Worm (Caenorhabditis elegans) whole organism, L3 larva: Measurements from ENCODE around the gene lron-10.

Experiments used
- R02D3.7 ChIP-seq: fragments of 150-350 bp; optimal IDR thresholded peaks from 2 replicates; lab custom pipeline; 2014; ENCODE audit warnings: missing biosample characterization, missing genetic modification characterization
- ama-1 ChIP-seq: fragments of 150-350 bp; optimal IDR thresholded peaks from 2 replicates; lab custom pipeline; 2018
- ceh-28 ChIP-seq: fragments of 150-350 bp; optimal IDR thresholded peaks from 2 replicates; lab custom pipeline; 2014; ENCODE audit warnings: missing biosample characterization, missing genetic modification reagents, missing genetic modification characterization
- ceh-9 ChIP-seq: sonication (generic microtip); optimal IDR thresholded peaks from 2 replicates; lab custom pipeline; 2018; ENCODE audit warnings: missing biosample characterization, missing genetic modification characterization
- egl-27 ChIP-seq: sonication (generic microtip); optimal IDR thresholded peaks from 4 replicates; lab custom pipeline; 2017; ENCODE audit warnings: missing biosample characterization, missing genetic modification reagents, missing genetic modification characterization
- egl-5 ChIP-seq: fragments of 150-350 bp; optimal IDR thresholded peaks from 2 replicates; lab custom pipeline; 2017; ENCODE audit warnings: missing biosample characterization, missing genetic modification reagents, missing genetic modification characterization, inconsistent platforms
- elt-1 ChIP-seq: fragments of 150-350 bp; optimal IDR thresholded peaks from 2 replicates; lab custom pipeline; 2014; ENCODE audit warnings: missing biosample characterization, missing genetic modification characterization
- elt-2 ChIP-seq: sonication (generic microtip); optimal IDR thresholded peaks from 2 replicates; lab custom pipeline; 2016; ENCODE audit warnings: missing genetic modification reagents, mild to moderate bottlenecking, missing genetic modification characterization, missing compliant biosample characterization
- elt-3 ChIP-seq, 3 experiments: fragments of 150-350 bp in 1 of 3; sonication (generic microtip) in 2 of 3; optimal IDR thresholded peaks; 2 replicates in 2 of 3; 4 replicates in 1 of 3; lab custom pipeline; 2014 to 2017; ENCODE audit warnings: missing biosample characterization in 3 of 3, missing genetic modification characterization in 3 of 3
- eor-1 ChIP-seq, 2 experiments: fragments of 150-350 bp; optimal IDR thresholded peaks; 2 replicates each; lab custom pipeline; 2014 to 2018; ENCODE audit warnings: missing biosample characterization in 2 of 2, missing genetic modification characterization in 2 of 2
- fkh-10 ChIP-seq: sonication (generic microtip); optimal IDR thresholded peaks from 2 replicates; lab custom pipeline; 2017; ENCODE audit warnings: missing biosample characterization, missing genetic modification reagents, missing genetic modification characterization
- hmg-11 ChIP-seq: sonication (generic microtip); optimal IDR thresholded peaks from 2 replicates; lab custom pipeline; 2016; ENCODE audit warnings: missing genetic modification characterization, missing compliant biosample characterization
- lin-15B ChIP-seq: fragments of 150-350 bp; optimal IDR thresholded peaks from 2 replicates; lab custom pipeline; 2014; ENCODE audit warnings: missing biosample characterization, missing genetic modification characterization
- lin-39 ChIP-seq: fragments of 150-350 bp; optimal IDR thresholded peaks from 2 replicates; lab custom pipeline; 2018; ENCODE audit warnings: missing biosample characterization, missing genetic modification reagents, missing genetic modification characterization
- lsy-12 ChIP-seq: sonication (generic microtip); optimal IDR thresholded peaks from 2 replicates; lab custom pipeline; 2016; ENCODE audit warnings: mild to moderate bottlenecking, missing genetic modification characterization, missing compliant biosample characterization
- mml-1 ChIP-seq: fragments of 150-350 bp; sonication (generic microtip); optimal IDR thresholded peaks from 3 replicates; lab custom pipeline; 2014; ENCODE audit warnings: missing biosample characterization, missing genetic modification characterization
- nfya-1 ChIP-seq: sonication (generic microtip); optimal IDR thresholded peaks from 2 replicates; lab custom pipeline; 2017; ENCODE audit warnings: missing genetic modification characterization, mild to moderate bottlenecking, missing compliant biosample characterization, antibody characterized with exemption, moderate library complexity; ENCODE audit not compliant: insufficient read depth
- nhr-11 ChIP-seq: fragments of 150-350 bp; optimal IDR thresholded peaks from 2 replicates; lab custom pipeline; 2014; ENCODE audit warnings: missing biosample characterization, missing genetic modification characterization
- nhr-23 ChIP-seq: fragments of 150-350 bp; optimal IDR thresholded peaks from 2 replicates; lab custom pipeline; 2014; ENCODE audit warnings: missing biosample characterization, missing genetic modification reagents, missing genetic modification characterization
- nhr-237 ChIP-seq: fragments of 150-350 bp; optimal IDR thresholded peaks from 2 replicates; lab custom pipeline; 2014; ENCODE audit warnings: missing biosample characterization, missing genetic modification characterization
- nhr-25 ChIP-seq: sonication (generic microtip); optimal IDR thresholded peaks from 2 replicates; lab custom pipeline; 2017; ENCODE audit warnings: missing biosample characterization, missing genetic modification characterization
- nhr-28 ChIP-seq: fragments of 150-350 bp; optimal IDR thresholded peaks from 2 replicates; lab custom pipeline; 2014; ENCODE audit warnings: missing biosample characterization, missing genetic modification characterization
- nhr-43 ChIP-seq: sonication (generic microtip); optimal IDR thresholded peaks from 2 replicates; lab custom pipeline; 2016; ENCODE audit warnings: mild to moderate bottlenecking, missing genetic modification characterization, missing compliant biosample characterization; ENCODE audit not compliant: poor library complexity, severe bottlenecking
- nhr-76 ChIP-seq: fragments of 150-350 bp; sonication (generic microtip); optimal IDR thresholded peaks from 5 replicates; lab custom pipeline; 2014; ENCODE audit warnings: missing biosample characterization, missing genetic modification characterization
- pha-4 ChIP-seq: fragments of 150-350 bp; optimal IDR thresholded peaks from 2 replicates; lab custom pipeline; 2014; ENCODE audit warnings: missing biosample characterization, missing genetic modification reagents, missing genetic modification characterization
- pqm-1 ChIP-seq: fragments of 150-350 bp; optimal IDR thresholded peaks from 2 replicates; lab custom pipeline; 2017; ENCODE audit warnings: missing biosample characterization, missing genetic modification characterization, inconsistent platforms
- skn-1 ChIP-seq: fragments of 150-350 bp; optimal IDR thresholded peaks from 2 replicates; lab custom pipeline; 2014; ENCODE audit warnings: missing biosample characterization, missing genetic modification characterization
- snpc-4 ChIP-seq: fragments of 150-350 bp; optimal IDR thresholded peaks from 2 replicates; lab custom pipeline; 2014; ENCODE audit warnings: missing biosample characterization, missing genetic modification characterization
- tbx-2 ChIP-seq: sonication (generic microtip); optimal IDR thresholded peaks from 2 replicates; lab custom pipeline; 2016; ENCODE audit warnings: mild to moderate bottlenecking, missing genetic modification characterization, missing compliant biosample characterization
- unc-62 ChIP-seq: fragments of 150-350 bp; sonication (generic microtip); optimal IDR thresholded peaks from 4 replicates; lab custom pipeline; 2014; ENCODE audit warnings: missing biosample characterization, missing genetic modification reagents, missing genetic modification characterization

The lron-10 gene

DNA sequence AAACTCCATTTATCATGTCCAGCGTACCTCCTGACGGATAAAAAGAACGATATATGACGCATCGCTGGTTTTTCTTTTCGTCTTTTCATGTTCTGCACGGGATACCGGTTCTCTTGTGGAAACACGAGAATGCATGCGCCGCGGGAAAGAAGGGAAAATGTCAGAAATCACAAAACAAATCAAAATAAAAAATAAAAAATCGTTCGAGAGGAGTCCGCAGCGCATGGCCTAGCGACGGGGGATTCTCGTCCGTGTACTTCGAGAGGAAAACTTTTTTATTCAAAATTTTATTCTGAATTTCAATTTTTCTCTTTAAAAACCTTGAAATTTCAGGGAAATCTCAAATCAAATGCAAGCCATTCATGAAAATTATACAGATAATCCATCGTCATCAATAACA is at the start of gene lron-10, which contains the start of gene hpr-9:
Gene lron-10 (minus strand): TSS at position 162 of the 400 bp plus-strand sequence.
Gene hpr-9 (plus strand): TSS at position 344 of the 400 bp plus-strand sequence.
- TF ChIP-seq unc-62 (GFP tag; lab: Kevin White, UChicago), result peak; percentile 25
- TF ChIP-seq skn-1, result peak; percentile 4
- TF ChIP-seq nhr-28 (tag; lab: Kevin White, UChicago), result no peak
- no peak for TF ChIP-seq nhr-237 (tag; lab: Kevin White, UChicago)
- peak; percentile 94 for TF ChIP-seq nhr-43 (tag; lab: Kevin White, UChicago)
- peak; percentile 19 for TF ChIP-seq snpc-4 (tag; lab: Kevin White, UChicago)
- TF ChIP-seq pha-4 (tag; lab: Kevin White, UChicago), result peak; percentile 65
- TF ChIP-seq tbx-2, result peak; percentile 49
- peak; percentile 53 for TF ChIP-seq ceh-28
- TF ChIP-seq lin-39 (tag; lab: Kevin White, UChicago), result peak; percentile 39
- TF ChIP-seq ama-1, result peak; percentile 36
- no peak for TF ChIP-seq nhr-11 (tag; lab: Kevin White, UChicago)
- TF ChIP-seq nhr-25 (tag; lab: Kevin White, UChicago), result peak; percentile 24
- TF ChIP-seq nhr-76 (tag; lab: Kevin White, UChicago), result peak; percentile 7
- TF ChIP-seq R02D3.7 (tag; lab: Kevin White, UChicago), result peak; percentile 12
- peak; percentile 67 for TF ChIP-seq lin-15B
- TF ChIP-seq hmg-11 (tag; lab: Kevin White, UChicago), result peak; percentile 39
- TF ChIP-seq eor-1 (tag; optimal IDR thresholded peaks at IDR 0.05; lab: Kevin White, UChicago), result no peak
- TF ChIP-seq fkh-10 (GFP tag; lab: Kevin White, UChicago), result no peak
- peak; percentile 78 for TF ChIP-seq nfya-1 (tag; lab: Kevin White, UChicago)
- peak; percentile 95 for TF ChIP-seq nhr-23
- TF ChIP-seq elt-2, result peak; percentile 25
- no peak for TF ChIP-seq elt-3 (tag; optimal IDR thresholded peaks at IDR 0.05; lab: Kevin White, UChicago)
- TF ChIP-seq pqm-1 (tag; lab: Kevin White, UChicago), result peak; percentile 2
- peak; percentile 62 for TF ChIP-seq lsy-12
- no peak for TF ChIP-seq egl-27 (tag; lab: Kevin White, UChicago)
- peak; percentile 51 for TF ChIP-seq egl-5 (tag; lab: Kevin White, UChicago)
- TF ChIP-seq, all 47 proteins: peak for 20

DNA sequence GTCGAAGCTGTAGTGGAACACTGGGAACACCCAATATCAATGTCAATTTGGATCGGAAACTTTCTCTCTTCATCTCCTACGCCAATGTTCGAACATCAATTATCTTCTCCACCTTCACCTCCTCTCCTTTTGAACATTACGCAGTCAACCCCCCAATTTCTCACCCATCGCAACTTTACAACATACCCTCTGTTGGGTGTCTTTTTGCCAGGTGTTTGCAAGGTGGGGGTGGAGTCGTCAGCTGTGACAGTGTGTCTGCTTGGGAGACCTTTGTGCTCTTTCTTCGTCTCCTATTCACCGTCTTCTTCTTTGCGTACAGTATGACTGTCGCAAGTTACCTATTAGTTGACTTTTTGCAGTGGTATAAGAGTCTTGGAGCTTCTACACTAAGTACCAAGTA is 45.5 kb upstream of the lron-10 start:
- TF ChIP-seq tbx-2 (no peak), mml-1 (tag; lab: Kevin White, UChicago) (no peak)

DNA sequence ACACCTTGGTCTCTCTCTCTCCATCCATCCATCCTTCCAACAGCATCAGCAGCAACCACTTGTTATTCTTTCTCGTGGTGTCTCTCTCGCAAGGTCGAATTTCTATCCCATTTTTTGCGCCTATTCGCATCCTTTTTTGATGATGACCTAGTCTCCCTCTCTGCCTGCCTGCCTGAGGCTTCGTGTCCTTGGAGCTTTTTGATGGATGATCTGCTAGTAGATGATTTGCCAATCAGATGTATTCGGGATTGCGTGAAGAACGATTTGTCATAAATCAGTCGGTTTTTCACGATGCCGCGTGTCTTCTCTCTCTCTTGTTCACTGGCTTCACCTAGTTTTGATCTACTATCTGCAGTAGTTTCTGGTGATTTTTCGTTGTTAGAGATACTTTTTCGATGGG is 40.1 kb upstream of the lron-10 start:
- TF ChIP-seq eor-1 (tag; optimal IDR thresholded peaks at IDR 0.05; lab: Kevin White, UChicago), result no peak
- TF ChIP-seq nhr-23, result peak; percentile 8
- peak; percentile 37 for TF ChIP-seq lin-39 (tag; lab: Kevin White, UChicago)
- TF ChIP-seq nhr-25 (tag; lab: Kevin White, UChicago), result peak; percentile 57
- TF ChIP-seq, all 47 proteins: peak for 3

DNA sequence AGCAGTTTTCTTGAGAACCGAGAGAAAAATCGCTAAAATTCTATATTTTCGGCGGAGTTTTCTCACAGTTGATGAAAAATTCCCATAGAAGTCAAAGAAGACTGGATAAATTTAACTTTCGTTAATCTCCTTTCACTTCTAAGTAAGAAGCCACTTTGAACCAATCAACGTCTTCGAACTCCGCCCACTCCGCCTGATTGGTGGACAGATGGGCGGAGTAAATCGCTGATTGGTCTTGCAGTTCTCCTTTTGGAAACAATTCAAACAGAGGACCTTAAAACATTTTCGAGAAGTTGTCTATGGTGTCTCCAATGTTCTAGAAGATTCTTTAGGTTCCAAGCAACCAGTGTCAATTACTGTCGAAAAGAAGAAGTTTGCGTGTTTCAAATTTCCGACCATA is 37.2 kb upstream of the lron-10 start:
- TF ChIP-seq fkh-10 (GFP tag; lab: Kevin White, UChicago) (no peak), nfya-1 (tag; lab: Kevin White, UChicago) (peak; percentile 99)

DNA sequence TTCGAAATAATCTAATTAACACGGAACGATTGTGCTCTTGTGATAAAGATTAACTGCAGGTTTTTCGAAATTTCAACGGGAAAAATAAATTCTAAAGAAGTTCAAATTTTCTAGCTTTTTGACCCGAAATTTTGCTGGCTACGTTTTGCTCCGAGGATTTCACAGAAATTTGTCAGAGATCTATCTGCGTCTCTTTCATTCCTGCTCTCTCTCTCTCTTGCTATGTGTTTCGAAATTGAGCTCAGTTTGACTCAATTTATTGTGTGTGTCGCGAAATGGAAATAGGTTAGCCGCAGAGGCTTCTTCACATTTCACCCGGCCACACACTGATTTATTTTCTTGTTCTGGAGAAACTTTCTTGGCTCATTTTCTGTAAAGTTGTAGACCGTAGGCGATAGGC is 36.5 kb upstream of the lron-10 start:
- TF ChIP-seq hmg-11 (tag; lab: Kevin White, UChicago) (peak; percentile 10), ceh-9 (tag; lab: Kevin White, UChicago) (no peak), snpc-4 (tag; lab: Kevin White, UChicago) (no peak), lin-15B (no peak), tbx-2 (no peak)

DNA sequence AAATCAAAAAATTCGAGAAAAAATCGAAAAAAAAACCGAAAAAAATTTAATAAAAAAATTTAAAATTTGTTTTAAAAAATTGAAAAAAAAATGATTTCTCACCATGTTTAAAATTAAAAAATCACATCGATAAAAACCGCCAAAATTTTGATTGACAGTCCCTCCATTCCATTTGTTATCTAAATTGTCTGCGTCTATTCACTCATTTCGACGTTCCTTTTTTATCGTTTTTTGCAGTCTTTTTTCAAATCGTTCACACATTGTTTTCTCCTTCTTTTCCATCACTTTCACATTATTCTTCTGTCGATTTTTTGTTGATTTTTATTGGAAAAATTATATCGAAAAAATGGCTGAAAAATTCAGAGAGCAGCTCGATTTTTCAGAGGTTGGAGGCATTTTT is 34.9 kb upstream of the lron-10 start:
- no peak for TF ChIP-seq pqm-1 (tag; lab: Kevin White, UChicago)
- TF ChIP-seq elt-2, result peak; percentile 60
- no peak for TF ChIP-seq elt-1 (tag; lab: Kevin White, UChicago)
- no peak for TF ChIP-seq nhr-25 (tag; lab: Kevin White, UChicago)
- peak; percentile 17 for TF ChIP-seq pha-4 (tag; lab: Kevin White, UChicago)
